Worm (Caenorhabditis elegans): ENCODE results near the gene grd-12.

ce11 chrV:15000055-15000704 lies 21.9 kb downstream of the grd-12 start, which contains the start of gene rps-16:
- TF ChIP-seq nhr-76 (tag; optimal IDR thresholded peaks at IDR 0.05) (no peak), nhr-237 (tag; optimal IDR thresholded peaks at IDR 0.05) (no peak), ces-1 (GFP tag; optimal IDR thresholded peaks at IDR 0.05) (no peak), snpc-4 (tag; optimal IDR thresholded peaks at IDR 0.05) (no peak), flh-1 (GFP tag; optimal IDR thresholded peaks at IDR 0.05) (no peak), elt-3 (tag; optimal IDR thresholded peaks at IDR 0.05) (no peak), unc-39 (tag; optimal IDR thresholded peaks at IDR 0.05) (no peak), lsy-2 (tag; optimal IDR thresholded peaks at IDR 0.05) (no peak), unc-62 (GFP tag; optimal IDR thresholded peaks at IDR 0.05) (no peak), lin-13 (tag; optimal IDR thresholded peaks at IDR 0.05) (no peak), blmp-1 (tag; optimal IDR thresholded peaks at IDR 0.05) (no peak)
